Worm (Caenorhabditis elegans): ENCODE results near the gene rpl-35.

The rpl-35 gene

DNA sequence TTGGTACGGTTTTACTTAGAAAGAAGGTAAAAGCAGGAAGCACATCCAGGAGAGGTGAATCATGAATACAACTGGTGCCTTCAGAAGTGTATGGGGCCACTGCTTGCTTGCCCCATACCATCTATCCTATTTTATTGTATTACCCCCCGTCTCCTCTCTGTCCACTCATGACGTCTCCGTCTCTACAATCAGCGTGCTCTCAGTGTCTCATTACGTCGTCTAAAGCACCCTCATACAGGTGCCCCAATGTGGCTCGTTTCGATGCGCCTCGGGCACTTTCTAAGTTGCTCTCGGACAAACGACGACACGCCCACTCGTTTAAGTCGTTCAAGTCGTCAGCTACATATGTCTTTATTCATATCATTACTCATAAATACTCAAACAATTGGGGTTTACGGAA lies 30.9 kb upstream of the rpl-35 start:
- TF ChIP-seq unc-55 (GFP tag; optimal IDR thresholded peaks at IDR 0.05), result no peak
- TF ChIP-seq ceh-16 (tag; optimal IDR thresholded peaks at IDR 0.05), result no peak
- TF ChIP-seq lsy-2 (tag; optimal IDR thresholded peaks at IDR 0.05), result no peak
- no peak for TF ChIP-seq mdl-1 (tag; optimal IDR thresholded peaks at IDR 0.05)
- no peak for TF ChIP-seq sma-3 (GFP tag; optimal IDR thresholded peaks at IDR 0.05)
- TF ChIP-seq mbf-1 (tag; optimal IDR thresholded peaks at IDR 0.05), result no peak

DNA sequence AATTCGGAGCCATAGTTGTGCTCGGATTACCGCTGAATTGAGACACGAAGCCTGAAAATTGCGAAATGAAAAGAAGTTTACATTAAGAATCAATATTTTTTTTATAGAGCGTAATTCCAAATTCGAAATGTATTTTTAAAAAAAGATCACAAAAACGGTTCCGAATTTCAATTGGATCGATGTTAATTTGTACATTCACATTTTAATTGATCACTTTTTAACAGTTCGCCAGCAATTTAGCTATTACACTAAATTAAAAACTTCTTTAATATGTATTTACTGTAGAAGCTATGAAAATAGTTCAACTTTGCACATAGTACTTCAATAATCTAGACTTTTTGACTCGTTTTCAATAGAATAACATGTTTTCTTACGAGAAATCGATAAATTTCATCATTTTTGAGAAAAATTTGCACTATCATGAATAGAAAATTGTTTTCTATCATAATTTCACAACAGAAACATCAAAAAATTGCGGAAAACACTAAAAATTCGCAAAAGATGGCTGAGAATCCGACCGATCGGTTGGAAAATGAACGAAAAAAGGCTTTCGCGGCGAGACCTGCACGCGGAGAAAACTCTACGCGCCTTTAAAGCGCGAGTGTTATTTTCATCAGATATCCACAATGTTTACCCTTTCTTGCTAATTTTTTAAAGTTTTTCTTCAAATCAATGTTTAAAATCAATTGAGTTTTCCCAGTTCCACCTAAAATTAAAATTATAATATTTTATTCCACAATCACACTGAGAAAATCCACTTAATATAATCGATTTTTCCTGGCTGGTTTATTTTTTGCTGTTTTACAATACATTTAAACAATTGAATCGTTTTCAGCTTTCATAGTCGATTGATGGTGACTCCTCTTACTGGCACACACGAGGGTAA lies 26.1 kb upstream of the rpl-35 start, which contains the start of the genes egl-45 and kcmf-1:
egl-45 (minus strand) TSS at position 51 of the 886 bp plus-strand sequence.
kcmf-1 (plus strand) TSS at position 836 of the 886 bp plus-strand sequence.
- peak; percentile 12 for TF ChIP-seq nhr-129 (tag; optimal IDR thresholded peaks at IDR 0.05)
- TF ChIP-seq mbf-1 (tag; optimal IDR thresholded peaks at IDR 0.05), result no peak
- no peak for TF ChIP-seq nhr-77 (tag; optimal IDR thresholded peaks at IDR 0.05)
- peak; percentile 42 for TF ChIP-seq C34F6.9 (tag; optimal IDR thresholded peaks at IDR 0.05)
- TF ChIP-seq lsy-2 (tag; optimal IDR thresholded peaks at IDR 0.05), result peak in 1 of 2 experiments; percentile 61

ce11 chrIII:7832473-7832872 lies 22.5 kb upstream of the rpl-35 start:
- TF ChIP-seq zag-1 (tag; optimal IDR thresholded peaks at IDR 0.05) (no peak), lin-39 (tag; optimal IDR thresholded peaks at IDR 0.05) (no peak), nhr-6 (tag; optimal IDR thresholded peaks at IDR 0.05) (no peak), ztf-1 (GFP tag; conservative IDR thresholded peaks at IDR 0.05) (no peak), nhr-25 (tag; optimal IDR thresholded peaks at IDR 0.05) (no peak), mbf-1 (tag; optimal IDR thresholded peaks at IDR 0.05) (no peak), ZK546.5 (tag; optimal IDR thresholded peaks at IDR 0.05) (no peak), nhr-12 (tag; optimal IDR thresholded peaks at IDR 0.05) (no peak), R02D3.7 (tag; optimal IDR thresholded peaks at IDR 0.05) (no peak), unc-39 (tag; optimal IDR thresholded peaks at IDR 0.05) (no peak), nhr-10 (tag; optimal IDR thresholded peaks at IDR 0.05) (no peak)

ce11 chrIII:7834848-7835247 lies 20.1 kb upstream of the rpl-35 start:
- TF ChIP-seq blmp-1 (tag; optimal IDR thresholded peaks at IDR 0.05; ENCODE audit: insufficient read depth), result no peak
- TF ChIP-seq sma-9 (GFP tag; optimal IDR thresholded peaks at IDR 0.05), result no peak
- no peak for TF ChIP-seq sma-9 (tag; optimal IDR thresholded peaks at IDR 0.05)
- TF ChIP-seq lin-13 (GFP tag; optimal IDR thresholded peaks at IDR 0.05), result no peak
- TF ChIP-seq C34F6.9 (tag; optimal IDR thresholded peaks at IDR 0.05), result no peak
- no peak for TF ChIP-seq nhr-6 (tag; optimal IDR thresholded peaks at IDR 0.05)
- no peak for TF ChIP-seq dmd-4 (tag; optimal IDR thresholded peaks at IDR 0.05)
- TF ChIP-seq mab-5 (tag; optimal IDR thresholded peaks at IDR 0.05), result no peak
- no peak for TF ChIP-seq ztf-11 (tag; optimal IDR thresholded peaks at IDR 0.05)

DNA sequence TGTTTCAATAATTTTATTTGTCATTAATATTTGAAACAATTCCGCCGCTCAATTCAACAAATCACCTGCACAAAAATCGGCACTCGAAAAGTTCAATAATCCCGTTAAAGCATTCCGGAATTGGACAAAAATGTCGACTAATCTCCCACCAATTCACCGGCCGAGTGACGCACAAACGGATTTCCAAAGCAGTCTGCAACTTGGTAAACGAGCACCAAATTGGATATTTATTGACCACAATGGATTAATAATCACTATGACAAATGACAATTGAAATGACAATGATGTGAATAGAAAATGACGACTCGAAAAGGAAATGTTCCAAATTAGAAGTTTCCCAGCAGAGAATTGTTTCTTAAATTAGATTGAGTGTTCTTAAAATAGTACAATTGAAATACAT lies 19.2 kb upstream of the rpl-35 start:
- TF ChIP-seq sma-9 (GFP tag; optimal IDR thresholded peaks at IDR 0.05) (peak; percentile 38), sma-9 (tag; optimal IDR thresholded peaks at IDR 0.05) (no peak), unc-62 (GFP tag; optimal IDR thresholded peaks at IDR 0.05) (no peak), nhr-77 (tag; optimal IDR thresholded peaks at IDR 0.05) (no peak)

ce11 chrIII:7837567-7837966 lies 17.4 kb upstream of the rpl-35 start:
- TF ChIP-seq ceh-82 (tag; optimal IDR thresholded peaks at IDR 0.05), result no peak
- no peak for TF ChIP-seq ztf-4 (tag; optimal IDR thresholded peaks at IDR 0.05)

Measured in whole organism, L2 larva.